Worm (Caenorhabditis elegans) whole organism, late embryonic: ENCODE data around the gene msp-31.
"Not testable (repeated sequence)": the region's sequence is repeated elsewhere in the genome, so short reads cannot be mapped to it uniquely, and the experiment has no call there.

ENCODE experiments used
- C08G9.2 ChIP-seq: sonication (generic microtip); optimal IDR thresholded peaks from 2 replicates; lab custom pipeline; 2016; ENCODE audit warnings: mild to moderate bottlenecking, missing genetic modification characterization, moderate library complexity, missing compliant biosample characterization
- K09A11.1 ChIP-seq: sonication (generic microtip); optimal IDR thresholded peaks from 2 replicates; lab custom pipeline; 2017; ENCODE audit warnings: antibody characterized with exemption, mild to moderate bottlenecking, missing genetic modification characterization, missing compliant biosample characterization; ENCODE audit not compliant: insufficient read depth
- T23F11.4 ChIP-seq: fragments of 200-800 bp; sonication (Bioruptor generic); optimal IDR thresholded peaks from 2 replicates; lab custom pipeline; 2018; ENCODE audit warnings: mild to moderate bottlenecking, missing genetic modification characterization, missing compliant biosample characterization
- ceh-14 ChIP-seq: sonication (generic microtip); optimal IDR thresholded peaks from 2 replicates; lab custom pipeline; 2016; ENCODE audit warnings: missing genotype, missing genetic modification characterization, missing compliant biosample characterization
- ceh-18 ChIP-seq: sonication (generic microtip); optimal IDR thresholded peaks from 2 replicates; lab custom pipeline; 2016; ENCODE audit warnings: missing genetic modification characterization, missing compliant biosample characterization
- ceh-19 ChIP-seq: fragments of 200-800 bp; sonication (Bioruptor generic); optimal IDR thresholded peaks from 2 replicates; lab custom pipeline; 2018; ENCODE audit warnings: mild to moderate bottlenecking, missing genetic modification characterization, missing compliant biosample characterization
- ceh-31 ChIP-seq: sonication (generic microtip); optimal IDR thresholded peaks from 2 replicates; lab custom pipeline; 2016; ENCODE audit warnings: missing genetic modification characterization, missing compliant biosample characterization
- ceh-48 ChIP-seq: sonication (generic microtip); optimal IDR thresholded peaks from 2 replicates; lab custom pipeline; 2016; ENCODE audit warnings: missing genetic modification characterization, inconsistent platforms, missing compliant biosample characterization
- che-1 ChIP-seq: sonication (generic microtip); optimal IDR thresholded peaks from 2 replicates; lab custom pipeline; 2016; ENCODE audit warnings: mild to moderate bottlenecking, missing genetic modification characterization, missing compliant biosample characterization
- elt-2 ChIP-seq: sonication (generic microtip); optimal IDR thresholded peaks from 2 replicates; lab custom pipeline; 2016; ENCODE audit warnings: missing genetic modification reagents, missing genetic modification characterization, missing compliant biosample characterization
- ets-4 ChIP-seq: sonication (generic microtip); optimal IDR thresholded peaks from 2 replicates; lab custom pipeline; 2016; ENCODE audit warnings: missing genetic modification characterization, missing compliant biosample characterization
- eyg-1 ChIP-seq: sonication (generic microtip); optimal IDR thresholded peaks from 2 replicates; lab custom pipeline; 2016; ENCODE audit warnings: missing genotype, missing genetic modification characterization, missing compliant biosample characterization
- fkh-6 ChIP-seq: sonication (generic microtip); optimal IDR thresholded peaks from 2 replicates; lab custom pipeline; 2016; ENCODE audit warnings: missing genetic modification characterization, missing compliant biosample characterization
- gmeb-2 ChIP-seq: sonication (generic microtip); optimal IDR thresholded peaks from 2 replicates; lab custom pipeline; 2016; ENCODE audit warnings: missing genetic modification characterization, inconsistent platforms, missing compliant biosample characterization
- hlh-13 ChIP-seq: fragments of 200-800 bp; sonication (Bioruptor generic); optimal IDR thresholded peaks from 2 replicates; lab custom pipeline; 2018; ENCODE audit warnings: mild to moderate bottlenecking, missing genetic modification characterization, missing compliant biosample characterization
- hlh-15 ChIP-seq: sonication (generic microtip); optimal IDR thresholded peaks from 2 replicates; lab custom pipeline; 2016; ENCODE audit warnings: missing genetic modification characterization, missing compliant biosample characterization
- hlh-30 ChIP-seq: sonication (generic microtip); optimal IDR thresholded peaks from 2 replicates; lab custom pipeline; 2017; ENCODE audit warnings: antibody characterized with exemption, missing genetic modification characterization, missing compliant biosample characterization; ENCODE audit not compliant: insufficient read depth
- hlh-6 ChIP-seq: sonication (generic microtip); optimal IDR thresholded peaks from 2 replicates; lab custom pipeline; 2016; ENCODE audit warnings: missing genotype, missing genetic modification characterization, missing compliant biosample characterization
- hlh-8 ChIP-seq: sonication (generic microtip); optimal IDR thresholded peaks from 2 replicates; lab custom pipeline; 2016; ENCODE audit warnings: missing genotype, missing genetic modification characterization, missing compliant biosample characterization
- lim-6 ChIP-seq: sonication (generic microtip); optimal IDR thresholded peaks from 2 replicates; lab custom pipeline; 2016; ENCODE audit warnings: missing genetic modification characterization, missing compliant biosample characterization
- madf-2 ChIP-seq: sonication (generic microtip); optimal IDR thresholded peaks from 2 replicates; lab custom pipeline; 2017; ENCODE audit warnings: missing genetic modification characterization, missing compliant biosample characterization
- mec-3 ChIP-seq: sonication (generic microtip); optimal IDR thresholded peaks from 2 replicates; lab custom pipeline; 2016; ENCODE audit warnings: borderline replicate concordance, missing genetic modification characterization, missing compliant biosample characterization
- nhr-232 ChIP-seq: sonication (generic microtip); optimal IDR thresholded peaks from 2 replicates; lab custom pipeline; 2016; ENCODE audit warnings: missing genetic modification characterization, missing compliant biosample characterization
- pha-2 ChIP-seq: sonication (generic microtip); optimal IDR thresholded peaks from 2 replicates; lab custom pipeline; 2017; ENCODE audit warnings: mild to moderate bottlenecking, missing genetic modification characterization, missing compliant biosample characterization
- sox-4 ChIP-seq: sonication (generic microtip); optimal IDR thresholded peaks from 2 replicates; lab custom pipeline; 2017; ENCODE audit warnings: mild to moderate bottlenecking, missing genetic modification characterization, inconsistent platforms, missing compliant biosample characterization
- tbx-2 ChIP-seq: sonication (generic microtip); optimal IDR thresholded peaks from 2 replicates; lab custom pipeline; 2016; ENCODE audit warnings: missing genetic modification characterization, missing compliant biosample characterization
- tbx-7 ChIP-seq: sonication (generic microtip); optimal IDR thresholded peaks from 2 replicates; lab custom pipeline; 2016; ENCODE audit warnings: missing genotype, missing genetic modification characterization, missing compliant biosample characterization
- ttx-3 ChIP-seq: sonication (generic microtip); optimal IDR thresholded peaks from 2 replicates; lab custom pipeline; 2016; ENCODE audit warnings: missing genetic modification reagents, missing genetic modification characterization, missing compliant biosample characterization
- unc-3 ChIP-seq, 2 experiments: fragments of 200-800 bp in 1 of 2; sonication (Bioruptor generic) in 1 of 2; sonication (generic microtip) in 1 of 2; conservative IDR thresholded peaks in 1 of 2; optimal IDR thresholded peaks in 1 of 2; 2 replicates each; pipeline versions ENCODE4 v1.3.6 to Lab custom; 2016 to 2022; ENCODE audit warnings: missing compliant biosample characterization in 2 of 2, missing genetic modification characterization in 2 of 2, missing genetic modification reagents in 1 of 2
- unc-42 ChIP-seq: sonication (generic microtip); optimal IDR thresholded peaks from 2 replicates; lab custom pipeline; 2016; ENCODE audit warnings: missing genotype, missing genetic modification characterization, missing compliant biosample characterization
- unc-86 ChIP-seq: sonication (generic microtip); optimal IDR thresholded peaks from 2 replicates; lab custom pipeline; 2016; ENCODE audit warnings: missing genetic modification characterization, missing compliant biosample characterization

Gene msp-31

ce11 chrII:4902035-4902434 lies 14.3 kb downstream of the msp-31 start, which contains the start of gene R05F9.9:
Gene R05F9.9 (minus strand): TSS chrII:4902100.
- TF ChIP-seq nhr-232 (tag; lab: Kevin White, UChicago) (no peak), ceh-48 (tag; lab: Kevin White, UChicago) (peak; percentile 79), elt-2 (tag; lab: Kevin White, UChicago) (peak; percentile 35), unc-86 (tag; lab: Kevin White, UChicago) (no peak)

- not testable (repeated sequence) for TF ChIP-seq unc-3 (GFP tag; conservative IDR thresholded peaks at IDR 0.05; lab: Robert Waterston, UW); unc-3 (tag; optimal IDR thresholded peaks at IDR 0.05; lab: Kevin White, UChicago); K09A11.1 (tag; lab: Kevin White, UChicago); eyg-1 (tag; lab: Kevin White, UChicago)
Measured at ce11 chrII:4898529-4898928, 17.8 kb downstream of the msp-31 start, which contains the start of gene msp-32. Gene msp-32 (plus strand): TSS chrII:4898829.

ce11 chrII:4892594-4892993 lies 23.8 kb downstream of the msp-31 start, which contains the start of gene msp-33:
Gene msp-33 (minus strand): TSS chrII:4892694.
- TF ChIP-seq unc-3 (GFP tag; conservative IDR thresholded peaks at IDR 0.05; lab: Robert Waterston, UW) = no peak
- TF ChIP-seq unc-3 (tag; optimal IDR thresholded peaks at IDR 0.05; lab: Kevin White, UChicago) = no peak
- TF ChIP-seq hlh-15 (tag; lab: Kevin White, UChicago) = no peak
- TF ChIP-seq hlh-30 (tag; lab: Kevin White, UChicago) = no peak
- no peak for TF ChIP-seq eyg-1 (tag; lab: Kevin White, UChicago)
- no peak for TF ChIP-seq T23F11.4 (GFP tag; lab: Kevin White, UChicago)
- TF ChIP-seq ceh-18 (tag; lab: Kevin White, UChicago) = no peak
- no peak for TF ChIP-seq pha-2 (tag; lab: Kevin White, UChicago)
- no peak for TF ChIP-seq ceh-19

- TF ChIP-seq hlh-8 (no peak), gmeb-2 (tag; lab: Kevin White, UChicago) (no peak), sox-4 (tag; lab: Kevin White, UChicago) (no peak), lim-6 (no peak), madf-2 (no peak), hlh-13 (GFP tag; lab: Kevin White, UChicago) (no peak)
Measured at ce11 chrII:4891012-4891775, 25.2 kb downstream of the msp-31 start, which contains the start of gene gst-9. Gene gst-9 (plus strand): TSS chrII:4891585.

ce11 chrII:4888527-4889487 lies 27.6 kb downstream of the msp-31 start, which contains the start of gene pgm-1:
Gene pgm-1 (plus strand): TSS chrII:4889437.
- peak; percentile 45 for TF ChIP-seq elt-2 (tag; lab: Kevin White, UChicago)
- peak; percentile 50 for TF ChIP-seq ceh-18 (tag; lab: Kevin White, UChicago)
- no peak for TF ChIP-seq fkh-6 (tag; lab: Kevin White, UChicago)
- TF ChIP-seq, all 69 proteins: peak for 2

- TF ChIP-seq tbx-7 (tag; lab: Kevin White, UChicago) (no peak), hlh-30 (tag; lab: Kevin White, UChicago) (no peak), ets-4 (tag; lab: Kevin White, UChicago) (no peak), pha-2 (tag; lab: Kevin White, UChicago) (no peak), unc-86 (tag; lab: Kevin White, UChicago) (no peak), madf-2 (no peak), C08G9.2 (no peak), che-1 (no peak), ttx-3 (no peak), unc-42 (no peak), ceh-31 (tag; lab: Kevin White, UChicago) (no peak), mec-3 (tag; lab: Kevin White, UChicago) (no peak), ceh-19 (no peak), hlh-6 (tag; lab: Kevin White, UChicago) (no peak), tbx-2 (tag; lab: Kevin White, UChicago) (no peak), ceh-14 (tag; lab: Kevin White, UChicago) (no peak), lim-6 (no peak)
Measured at ce11 chrII:4885976-4886375, 30.4 kb downstream of the msp-31 start, which contains the start of gene R05F9.7. Gene R05F9.7 (plus strand): TSS chrII:4886276.
